Fruit fly (Drosophila melanogaster): Measurements from ENCODE around the gene CG17193.

Gene CG17193

DNA sequence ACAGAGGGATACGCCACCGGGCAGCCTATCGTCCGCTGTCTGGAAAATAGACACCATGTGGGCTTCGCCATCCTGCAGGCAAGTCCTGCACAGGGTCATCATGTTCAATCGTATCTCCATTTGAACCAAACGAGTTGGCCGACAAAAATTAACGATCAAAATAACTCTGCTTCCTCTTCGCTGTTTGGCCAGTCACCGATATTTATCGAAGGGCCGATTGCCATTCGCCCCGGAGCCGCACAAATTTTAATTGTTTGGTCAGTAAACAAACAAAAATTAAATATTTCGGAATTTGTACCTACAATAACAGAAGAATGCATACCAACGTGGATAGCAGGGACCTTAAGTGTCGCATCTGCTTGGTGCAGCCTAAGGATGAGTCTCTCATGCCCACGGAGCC is 28.1 kb downstream of the CG17193 start, which contains the start of the genes CG4424 and CG4854 (continued):
- TF ChIP-seq Ets97D (GFP tag; optimal IDR thresholded peaks at IDR 0.05) (peak; percentile 11), CG4617 (GFP tag; optimal IDR thresholded peaks at IDR 0.05; ENCODE audit: borderline replicate concordance) (peak; percentile 67), trem (tag; optimal IDR thresholded peaks at IDR 0.05) (peak; percentile 70), ci (GFP tag; IDR thresholded peaks at IDR 0.05) (0 out of 3 replicates have a peak, but pooled peaks have one; percentile 21), dimm (GFP tag; IDR thresholded peaks at IDR 0.05) (no peak), amos (GFP tag; IDR thresholded peaks at IDR 0.05; ENCODE audit: partially characterized antibody) (peak; percentile 51; the same call in 1 of the 2 replicates), klu (GFP tag; IDR thresholded peaks at IDR 0.05) (no peak), bbx (GFP tag; IDR thresholded peaks at IDR 0.05; ENCODE audit: partially characterized antibody) (peak; percentile 43; the same call in 1 of the 2 replicates), Pdp1 (GFP tag; optimal IDR thresholded peaks at IDR 0.05) (no peak), unpg (GFP tag; optimal IDR thresholded peaks at IDR 0.05) (no peak), Med (GFP tag) (peak; percentile 14), CG11696 (GFP tag; IDR thresholded peaks at IDR 0.05) (no peak), Dp (GFP tag; optimal IDR thresholded peaks at IDR 0.05) (peak; percentile 42), Ptx1 (GFP tag; IDR thresholded peaks at IDR 0.05) (no peak), Atf3 (GFP tag; optimal IDR thresholded peaks at IDR 0.05) (no peak), cato (GFP tag; optimal IDR thresholded peaks at IDR 0.05; ENCODE audit: borderline replicate concordance) (no peak), CG6254 (GFP tag; optimal IDR thresholded peaks at IDR 0.05) (peak; percentile 89), HmgZ (tag; optimal IDR thresholded peaks at IDR 0.05) (no peak), CG17568 (GFP tag; optimal IDR thresholded peaks at IDR 0.05) (no peak), CG8089 (GFP tag; optimal IDR thresholded peaks at IDR 0.05) (no peak), Atf-2 (GFP tag; optimal IDR thresholded peaks at IDR 0.05) (no peak), CG5180 (GFP tag; optimal IDR thresholded peaks at IDR 0.05) (no peak), unc-4 (GFP tag; IDR thresholded peaks at IDR 0.05; ENCODE audit: partially characterized antibody) (peak; percentile 30; the same call in 1 of the 2 replicates), CG18599 (GFP tag; optimal IDR thresholded peaks at IDR 0.05) (no peak), MBD-R2 (GFP tag; IDR thresholded peaks at IDR 0.05) (peak; percentile 96), sd (tag; optimal IDR thresholded peaks at IDR 0.05) (peak; percentile 74), CkIIα-i1 (GFP tag; IDR thresholded peaks at IDR 0.05) (no peak), CG18619 (GFP tag; optimal IDR thresholded peaks at IDR 0.05) (no peak), Lhr (GFP tag; optimal IDR thresholded peaks at IDR 0.05) (no peak), CG15601 (tag; optimal IDR thresholded peaks at IDR 0.05) (no peak), CG4328 (GFP tag; optimal IDR thresholded peaks at IDR 0.05) (no peak), CG2678 (tag; optimal IDR thresholded peaks at IDR 0.05) (no peak), ato (GFP tag; IDR thresholded peaks at IDR 0.05; ENCODE audit: partially characterized antibody) (no peak), row (GFP tag; IDR thresholded peaks at IDR 0.05) (0 out of 3 replicates have a peak, but pooled peaks have one; percentile 32), cg (GFP tag; optimal IDR thresholded peaks at IDR 0.05) (no peak), Optix (GFP tag; IDR thresholded peaks at IDR 0.05) (no peak), CG32772 (GFP tag; IDR thresholded peaks at IDR 0.05) (no peak), Sry-δ (GFP tag; optimal IDR thresholded peaks at IDR 0.05) (peak; percentile 29), CG12071 (GFP tag; optimal IDR thresholded peaks at IDR 0.05) (no peak), CG1024 (GFP tag; IDR thresholded peaks at IDR 0.05) (no peak), Sry-β (GFP tag; optimal IDR thresholded peaks at IDR 0.05) (no peak), BEAF-32 (GFP tag; optimal IDR thresholded peaks at IDR 0.05) (peak; percentile 56), CG10209 (GFP tag; optimal IDR thresholded peaks at IDR 0.05) (no peak), CG9817 (tag; optimal IDR thresholded peaks at IDR 0.05) (no peak), tll (GFP tag; optimal IDR thresholded peaks at IDR 0.05) (no peak), CG8478 (optimal IDR thresholded peaks at IDR 0.05) (no peak), Gsc (GFP tag; IDR thresholded peaks at IDR 0.05) (no peak), trh (GFP tag; optimal IDR thresholded peaks at IDR 0.05) (no peak), hth (optimal IDR thresholded peaks at IDR 0.05) (no peak), CG17361 (GFP tag; IDR thresholded peaks at IDR 0.05) (no peak)

Data from whole organism, embryonic.